Fruit fly (Drosophila melanogaster): ENCODE data around the gene RpS27A.

The RpS27A gene

dm6 chr2L:10366525-10366924, 41.6 kb upstream of the RpS27A start, which contains the start of gene CG5056 (continued):
- TF ChIP-seq CG9932 (GFP tag; IDR thresholded peaks at IDR 0.05) (peak; percentile 36; the same call in 1 of the 2 replicates), vvl (GFP tag; IDR thresholded peaks at IDR 0.05) (0 out of 2 replicates have a peak, but pooled peaks have one; percentile 28), NfI (GFP tag; optimal IDR thresholded peaks at IDR 0.05) (peak; percentile 28), CG15514 (GFP tag; optimal IDR thresholded peaks at IDR 0.05) (peak; percentile 31), CG4328 (GFP tag; optimal IDR thresholded peaks at IDR 0.05) (no peak), ewg (GFP tag; optimal IDR thresholded peaks at IDR 0.05) (peak; percentile 41), amos (GFP tag; IDR thresholded peaks at IDR 0.05; ENCODE audit: partially characterized antibody) (peak; percentile 10; the same call in 1 of the 2 replicates), CG17802 (tag; optimal IDR thresholded peaks at IDR 0.05) (peak; percentile 83), cas (GFP tag; IDR thresholded peaks at IDR 0.05) (no peak), Sry-β (GFP tag; optimal IDR thresholded peaks at IDR 0.05) (peak; percentile 50), PHDP (tag; optimal IDR thresholded peaks at IDR 0.05) (peak; percentile 18), Hey (tag; optimal IDR thresholded peaks at IDR 0.05) (no peak), CG9797 (GFP tag; optimal IDR thresholded peaks at IDR 0.05) (peak; percentile 63), CG30020 (tag; optimal IDR thresholded peaks at IDR 0.05) (peak; percentile 100), stwl (tag; optimal IDR thresholded peaks at IDR 0.05) (peak; percentile 59)

- no peak for TF ChIP-seq Sry-δ (GFP tag; optimal IDR thresholded peaks at IDR 0.05)
- peak; percentile 13 for TF ChIP-seq da (GFP tag; optimal IDR thresholded peaks at IDR 0.05)
- TF ChIP-seq br (optimal IDR thresholded peaks at IDR 0.05), result no peak
- TF ChIP-seq dysf (GFP tag; IDR thresholded peaks at IDR 0.05), result 0 out of 3 replicates have a peak, but pooled peaks have one; percentile 28
- no peak for TF ChIP-seq CG4404 (GFP tag; IDR thresholded peaks at IDR 0.05)
- TF ChIP-seq CG12744 (GFP tag; optimal IDR thresholded peaks at IDR 0.05), result no peak
- 0 out of 3 replicates have a peak, but pooled peaks have one; percentile 33 for TF ChIP-seq ci (GFP tag; IDR thresholded peaks at IDR 0.05)
- no peak for TF ChIP-seq chm (GFP tag; IDR thresholded peaks at IDR 0.05)
- TF ChIP-seq sc (optimal IDR thresholded peaks at IDR 0.05), result no peak
- no peak for TF ChIP-seq sc (GFP tag; optimal IDR thresholded peaks at IDR 0.05)
- no peak for TF ChIP-seq CG12236 (GFP tag; optimal IDR thresholded peaks at IDR 0.05)
- no peak for TF ChIP-seq btn (GFP tag; optimal IDR thresholded peaks at IDR 0.05)
- no peak for TF ChIP-seq Usf (GFP tag; optimal IDR thresholded peaks at IDR 0.05)
- 0 out of 3 replicates have a peak, but pooled peaks have one; percentile 11 for TF ChIP-seq ase (GFP tag; IDR thresholded peaks at IDR 0.05)
- peak; percentile 49 for TF ChIP-seq CG30020 (tag; optimal IDR thresholded peaks at IDR 0.05)
- no peak for TF ChIP-seq CG13424 (tag; optimal IDR thresholded peaks at IDR 0.05)
- peak; percentile 67 for TF ChIP-seq CG1603 (tag; optimal IDR thresholded peaks at IDR 0.05)
- no peak for TF ChIP-seq gro (GFP tag; optimal IDR thresholded peaks at IDR 0.05)
- no peak for TF ChIP-seq Myb (GFP tag; optimal IDR thresholded peaks at IDR 0.05)
- TF ChIP-seq CG11723 (GFP tag; optimal IDR thresholded peaks at IDR 0.05), result peak; percentile 18
- 0 out of 3 replicates have a peak, but pooled peaks have one; percentile 32 for TF ChIP-seq Doc3 (GFP tag; IDR thresholded peaks at IDR 0.05; ENCODE audit: partially characterized antibody)
- TF ChIP-seq CG7963 (GFP tag; IDR thresholded peaks at IDR 0.05; ENCODE audit: partially characterized antibody), result no peak
- TF ChIP-seq CG11560 (tag; IDR thresholded peaks at IDR 0.05), result 0 out of 3 replicates have a peak, but pooled peaks have one; percentile 35
- TF ChIP-seq pfk (GFP tag; optimal IDR thresholded peaks at IDR 0.05), result peak; percentile 86
- 0 out of 2 replicates have a peak, but pooled peaks have one; percentile 28 for TF ChIP-seq CG17612 (GFP tag; IDR thresholded peaks at IDR 0.05)
- TF ChIP-seq CHES-1-like (GFP tag; optimal IDR thresholded peaks at IDR 0.05), result no peak
- TF ChIP-seq lbe (GFP tag; optimal IDR thresholded peaks at IDR 0.05), result no peak
- no peak for TF ChIP-seq CG4707 (GFP tag; optimal IDR thresholded peaks at IDR 0.05)
- no peak for TF ChIP-seq vfl (GFP tag; optimal IDR thresholded peaks at IDR 0.05)
- TF ChIP-seq Ets97D (GFP tag; optimal IDR thresholded peaks at IDR 0.05), result peak; percentile 11
Measured at dm6 chr2L:10372297-10372696, 35.9 kb upstream of the RpS27A start.
